Worm (Caenorhabditis elegans) whole organism, mixed stage, embryonic: Measurements from ENCODE around the gene ZK180.5.
A peak's percentile ranks its signal among the peaks of the same experiment; 100 is the strongest.

ENCODE experiments used
- M03D4.4 ChIP-seq: sonication (generic microtip); optimal IDR thresholded peaks from 2 replicates; lab custom pipeline; 2017; ENCODE audit warnings: mild to moderate bottlenecking, missing genetic modification characterization, missing compliant biosample characterization
- blmp-1 ChIP-seq: fragments of 150-350 bp; optimal IDR thresholded peaks from 2 replicates; lab custom pipeline; 2014; ENCODE audit warnings: missing biosample characterization, missing genetic modification characterization
- ceh-43 ChIP-seq: fragments of 200-800 bp; sonication (Bioruptor generic); optimal IDR thresholded peaks from 2 replicates; lab custom pipeline; 2018; ENCODE audit warnings: mild to moderate bottlenecking, missing genetic modification characterization, moderate library complexity, missing compliant biosample characterization
- ceh-83 ChIP-seq: fragments of 200-800 bp; sonication (Bioruptor generic); optimal IDR thresholded peaks from 2 replicates; lab custom pipeline; 2018; ENCODE audit warnings: mild to moderate bottlenecking, missing genetic modification characterization, missing compliant biosample characterization
- ces-1 ChIP-seq: fragments of 150-350 bp; optimal IDR thresholded peaks from 2 replicates; lab custom pipeline; 2014; ENCODE audit warnings: missing biosample characterization, missing genetic modification reagents, missing genetic modification characterization
- cnd-1 ChIP-seq: fragments of 200-800 bp; sonication (Bioruptor generic); optimal IDR thresholded peaks from 2 replicates; lab custom pipeline; 2018; ENCODE audit warnings: mild to moderate bottlenecking, missing genetic modification characterization, missing compliant biosample characterization
- drap-1 ChIP-seq: fragments of 200-800 bp; sonication (Bioruptor generic); optimal IDR thresholded peaks from 3 replicates; lab custom pipeline; 2018; ENCODE audit warnings: mild to moderate bottlenecking, missing genetic modification characterization, missing compliant biosample characterization
- elt-1 ChIP-seq: sonication (generic microtip); optimal IDR thresholded peaks from 2 replicates; lab custom pipeline; 2017; ENCODE audit warnings: missing genetic modification characterization, mild to moderate bottlenecking, missing compliant biosample characterization, antibody characterized with exemption, moderate library complexity, borderline replicate concordance; ENCODE audit not compliant: insufficient read depth
- elt-3 ChIP-seq: fragments of 150-350 bp; optimal IDR thresholded peaks from 2 replicates; lab custom pipeline; 2014; ENCODE audit warnings: missing biosample characterization, missing genetic modification characterization
- ham-2 ChIP-seq: fragments of 200-800 bp; sonication (Bioruptor generic); optimal IDR thresholded peaks from 2 replicates; lab custom pipeline; 2018; ENCODE audit warnings: mild to moderate bottlenecking, missing genetic modification characterization, missing compliant biosample characterization
- lin-13 ChIP-seq: fragments of 150-350 bp; optimal IDR thresholded peaks from 2 replicates; lab custom pipeline; 2014; ENCODE audit warnings: missing biosample characterization, missing genetic modification characterization
- lin-32 ChIP-seq: fragments of 200-800 bp; sonication (Bioruptor generic); optimal IDR thresholded peaks from 2 replicates; lab custom pipeline; 2018; ENCODE audit warnings: mild to moderate bottlenecking, missing genetic modification characterization, missing compliant biosample characterization
- lsy-2 ChIP-seq: fragments of 150-350 bp; optimal IDR thresholded peaks from 2 replicates; lab custom pipeline; 2014; ENCODE audit warnings: missing biosample characterization, missing genetic modification characterization
- mab-5 ChIP-seq: fragments of 150-350 bp; optimal IDR thresholded peaks from 2 replicates; lab custom pipeline; 2014; ENCODE audit warnings: missing biosample characterization, missing genetic modification characterization
- mep-1 ChIP-seq: fragments of 150-350 bp; optimal IDR thresholded peaks from 2 replicates; lab custom pipeline; 2017; ENCODE audit warnings: missing biosample characterization, missing genetic modification reagents, missing genetic modification characterization, inconsistent platforms
- mls-2 ChIP-seq: sonication (generic microtip); optimal IDR thresholded peaks from 2 replicates; lab custom pipeline; 2016; ENCODE audit warnings: mild to moderate bottlenecking, missing genetic modification characterization, moderate library complexity, missing compliant biosample characterization
- nhr-12 ChIP-seq: fragments of 150-350 bp; optimal IDR thresholded peaks from 2 replicates; lab custom pipeline; 2014; ENCODE audit warnings: missing biosample characterization, missing genetic modification characterization
- nhr-237 ChIP-seq: fragments of 150-350 bp; optimal IDR thresholded peaks from 2 replicates; lab custom pipeline; 2014; ENCODE audit warnings: missing biosample characterization, missing genetic modification characterization
- nhr-28 ChIP-seq: fragments of 150-350 bp; optimal IDR thresholded peaks from 2 replicates; lab custom pipeline; 2014; ENCODE audit warnings: missing biosample characterization, missing genetic modification characterization
- nhr-76 ChIP-seq: sonication (generic microtip); optimal IDR thresholded peaks from 2 replicates; lab custom pipeline; 2017; ENCODE audit warnings: missing biosample characterization, missing genetic modification characterization
- pha-4 ChIP-seq: fragments of 150-350 bp; optimal IDR thresholded peaks from 2 replicates; lab custom pipeline; 2018; ENCODE audit warnings: missing biosample characterization, missing genetic modification reagents, missing genetic modification characterization
- sem-2 ChIP-seq: fragments of 200-800 bp; sonication (Bioruptor generic); optimal IDR thresholded peaks from 2 replicates; lab custom pipeline; 2018; ENCODE audit warnings: mild to moderate bottlenecking, missing genetic modification characterization, missing compliant biosample characterization
- snpc-4 ChIP-seq: fragments of 150-350 bp; optimal IDR thresholded peaks from 2 replicates; lab custom pipeline; 2014; ENCODE audit warnings: missing biosample characterization, missing genetic modification characterization
- sptf-1 ChIP-seq: sonication (generic microtip); optimal IDR thresholded peaks from 2 replicates; lab custom pipeline; 2017; ENCODE audit warnings: mild to moderate bottlenecking, missing genetic modification characterization, moderate library complexity, missing compliant biosample characterization
- tbx-8 ChIP-seq: fragments of 200-800 bp; sonication (Bioruptor generic); optimal IDR thresholded peaks from 2 replicates; lab custom pipeline; 2018; ENCODE audit warnings: mild to moderate bottlenecking, missing genetic modification characterization, moderate library complexity, missing compliant biosample characterization
- unc-120 ChIP-seq: sonication (generic microtip); optimal IDR thresholded peaks from 2 replicates; lab custom pipeline; 2017; ENCODE audit warnings: missing genetic modification characterization, missing compliant biosample characterization; ENCODE audit not compliant: poor library complexity, severe bottlenecking
- unc-39 ChIP-seq: fragments of 150-350 bp; optimal IDR thresholded peaks from 2 replicates; lab custom pipeline; 2014; ENCODE audit warnings: missing biosample characterization, missing genetic modification characterization
- unc-62 ChIP-seq: fragments of 150-350 bp; optimal IDR thresholded peaks from 2 replicates; lab custom pipeline; 2014; ENCODE audit warnings: missing biosample characterization, missing genetic modification reagents, missing genetic modification characterization
- zip-8 ChIP-seq: fragments of 150-350 bp; optimal IDR thresholded peaks from 2 replicates; lab custom pipeline; 2014; ENCODE audit warnings: missing biosample characterization, missing genetic modification characterization
- ztf-11 ChIP-seq: fragments of 150-350 bp; optimal IDR thresholded peaks from 2 replicates; lab custom pipeline; 2014; ENCODE audit warnings: missing biosample characterization, missing genetic modification characterization

Gene ZK180.5

DNA sequence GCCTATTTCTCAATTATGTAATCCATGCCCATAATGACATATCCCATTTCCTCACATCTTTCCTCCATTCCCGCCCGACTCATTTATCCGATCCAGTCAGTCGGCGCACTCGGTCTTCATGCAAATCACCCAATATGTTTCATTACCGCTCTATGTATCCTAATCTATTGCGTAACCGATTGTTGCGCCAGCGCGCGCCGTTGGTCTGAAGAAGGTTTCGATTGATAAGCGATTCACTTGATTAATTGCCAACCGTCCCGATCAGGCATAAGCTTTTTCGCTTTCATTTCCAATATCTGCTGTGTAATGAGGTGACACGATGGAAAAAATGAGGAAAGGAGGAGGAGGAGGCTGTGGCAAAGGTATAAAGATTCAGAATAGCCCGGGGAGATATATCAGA lies 1.1 kb upstream of the ZK180.5 start:
- TF ChIP-seq sem-2 (GFP tag; lab: Kevin White, UChicago) (no peak), mls-2 (no peak), zip-8 (tag; lab: Kevin White, UChicago) (peak; percentile 65), lin-32 (GFP tag; lab: Kevin White, UChicago) (no peak), nhr-12 (no peak), ham-2 (GFP tag; lab: Kevin White, UChicago) (peak; percentile 74), elt-3 (tag; lab: Kevin White, UChicago) (peak; percentile 90), unc-62 (GFP tag; lab: Kevin White, UChicago) (peak; percentile 48), elt-1 (tag; lab: Kevin White, UChicago) (peak; percentile 2), blmp-1 (peak; percentile 82)

- TF ChIP-seq blmp-1 (no peak), nhr-12 (no peak), pha-4 (tag; lab: Kevin White, UChicago) (no peak), nhr-76 (tag; lab: Kevin White, UChicago) (no peak), ceh-43 (GFP tag; lab: Kevin White, UChicago) (no peak), mep-1 (tag; lab: Kevin White, UChicago) (no peak)
These were observed 488 bp downstream of the ZK180.5 start for ce11 chrIV:4516478-4516877.

DNA sequence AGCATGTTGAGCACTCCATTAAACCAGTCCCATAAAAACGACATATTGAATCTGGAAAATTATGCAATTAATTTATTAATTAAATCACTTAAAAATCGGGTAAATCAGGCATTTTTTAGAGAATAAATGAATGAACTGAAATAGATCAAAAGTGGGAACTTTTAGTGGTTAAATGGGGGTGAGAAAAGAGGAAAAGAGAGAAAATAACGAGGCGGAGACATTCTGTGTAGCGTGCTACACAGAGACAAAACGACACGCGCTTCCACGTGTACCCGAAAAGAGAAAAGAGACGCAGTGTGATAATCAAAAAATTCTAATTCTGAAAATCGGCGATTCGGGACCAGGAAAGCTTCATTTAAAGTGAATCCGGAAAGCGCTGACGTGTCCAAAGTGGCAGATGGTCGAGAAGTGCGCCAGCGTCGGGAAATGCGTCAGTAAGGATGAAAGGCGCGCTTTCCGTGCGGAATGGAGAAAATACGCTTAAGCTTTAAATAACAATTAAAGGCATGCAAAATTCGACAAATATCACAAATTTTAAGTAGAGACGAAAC lies 3.6 kb downstream of the ZK180.5 start, which contains the start of gene sar-1:
Gene sar-1, minus strand, starts transcription at position 51 of the 551 bp plus-strand sequence.
- TF ChIP-seq lsy-2 (peak; percentile 14), sem-2 (GFP tag; lab: Kevin White, UChicago) (no peak), unc-62 (GFP tag; lab: Kevin White, UChicago) (peak; percentile 32), mep-1 (tag; lab: Kevin White, UChicago) (peak; percentile 84), M03D4.4 (no peak), pha-4 (tag; lab: Kevin White, UChicago) (peak; percentile 69), cnd-1 (no peak), ceh-83 (GFP tag; lab: Kevin White, UChicago) (no peak), lin-13 (peak; percentile 63), ces-1 (GFP tag; lab: Kevin White, UChicago) (no peak), nhr-76 (tag; lab: Kevin White, UChicago) (no peak), nhr-237 (no peak), mls-2 (no peak), unc-120 (tag; lab: Kevin White, UChicago) (peak; percentile 47), elt-3 (tag; lab: Kevin White, UChicago) (no peak), drap-1 (GFP tag; lab: Kevin White, UChicago) (peak; percentile 27), tbx-8 (GFP tag; lab: Kevin White, UChicago) (no peak)

DNA sequence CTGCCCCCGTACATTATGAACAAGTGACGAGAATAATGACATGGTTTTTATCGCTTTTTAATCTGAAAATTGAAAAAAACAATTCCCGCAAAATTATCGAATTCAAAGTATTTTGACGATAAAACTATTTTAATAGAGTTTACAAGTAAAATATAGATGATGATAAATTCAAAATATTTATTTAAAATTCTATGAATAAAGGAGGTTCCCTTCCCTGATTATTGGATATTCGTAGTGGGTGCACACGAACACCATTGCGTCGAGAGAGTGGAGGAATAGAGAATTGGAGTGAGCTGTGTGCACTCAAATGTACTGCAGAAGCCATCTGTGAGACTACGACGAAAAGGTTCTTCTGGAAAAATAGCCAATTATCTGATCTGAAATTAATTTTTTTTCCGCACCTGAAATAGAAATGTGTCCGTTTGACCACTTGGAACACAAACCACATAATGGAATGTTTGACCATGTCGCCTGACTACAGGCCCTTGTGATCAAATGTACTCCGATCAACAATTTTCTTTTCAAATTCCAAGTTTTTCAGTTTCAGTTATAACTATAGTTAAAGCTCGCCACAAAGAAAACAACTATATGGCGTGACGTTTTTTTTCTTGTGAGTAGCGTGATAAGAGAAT lies 5.6 kb downstream of the ZK180.5 start, which contains the start of the genes rfth-1 and ZK180.8:
Gene rfth-1, minus strand, starts transcription at position 51 of the 632 bp plus-strand sequence.
Gene ZK180.8, minus strand, starts transcription at position 466 of the 632 bp plus-strand sequence.
- no peak for TF ChIP-seq unc-120 (tag; lab: Kevin White, UChicago)
- no peak for TF ChIP-seq sptf-1 (tag; lab: Kevin White, UChicago)
- TF ChIP-seq snpc-4 (tag; lab: Kevin White, UChicago) = no peak
- no peak for TF ChIP-seq lin-32 (GFP tag; lab: Kevin White, UChicago)
- TF ChIP-seq tbx-8 (GFP tag; lab: Kevin White, UChicago) = no peak
- TF ChIP-seq mab-5 (tag; lab: Kevin White, UChicago) = no peak
- TF ChIP-seq ztf-11 (tag; lab: Kevin White, UChicago) = no peak
- no peak for TF ChIP-seq elt-1 (tag; lab: Kevin White, UChicago)
- no peak for TF ChIP-seq ceh-83 (GFP tag; lab: Kevin White, UChicago)
- no peak for TF ChIP-seq ceh-43 (GFP tag; lab: Kevin White, UChicago)
- TF ChIP-seq nhr-28 (tag; lab: Kevin White, UChicago) = no peak
- TF ChIP-seq nhr-237 = no peak
- no peak for TF ChIP-seq mep-1 (tag; lab: Kevin White, UChicago)
- no peak for TF ChIP-seq pha-4 (tag; lab: Kevin White, UChicago)
- no peak for TF ChIP-seq ham-2 (GFP tag; lab: Kevin White, UChicago)
- TF ChIP-seq unc-39 (tag; lab: Kevin White, UChicago) = no peak
- no peak for TF ChIP-seq ces-1 (GFP tag; lab: Kevin White, UChicago)
